Worm (Caenorhabditis elegans) whole organism, L1 larva: ENCODE measurements around the gene spe-44.
"Not testable (repeated sequence)": the region's sequence is repeated elsewhere in the genome, so short reads cannot be mapped to it uniquely, and the experiment has no call there.

Source experiments
- ceh-82 ChIP-seq, 3 experiments: fragments of 150-350 bp in 1 of 3; sonication (generic microtip) in 2 of 3; optimal IDR thresholded peaks; 2 replicates each; lab custom pipeline; 2014 to 2017; ENCODE audit warnings: missing biosample characterization in 3 of 3, missing genetic modification characterization in 3 of 3
- zag-1 ChIP-seq: fragments of 150-350 bp; optimal IDR thresholded peaks from 2 replicates; lab custom pipeline; 2014; ENCODE audit warnings: missing biosample characterization, missing genetic modification characterization

DNA sequence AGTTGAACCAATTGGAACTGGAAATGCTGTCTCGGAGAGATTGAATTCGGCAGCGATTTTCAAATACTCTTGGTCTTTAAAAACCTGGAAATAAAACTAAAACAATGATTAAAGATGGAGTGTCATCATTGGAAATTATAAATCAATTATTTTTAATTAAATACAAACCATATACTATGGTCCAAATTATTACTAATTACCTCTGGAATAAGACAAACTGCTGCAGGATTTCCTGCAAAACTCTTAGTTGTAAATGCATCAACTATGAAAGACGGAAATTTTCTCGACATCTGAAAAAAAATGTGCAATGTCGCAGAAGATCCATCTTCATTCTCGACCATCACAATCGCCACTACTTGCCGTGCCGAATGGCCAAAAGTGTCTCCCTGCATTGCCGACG is 24.7 kb upstream of the spe-44 start, which contains the start of gene igdb-1:
- TF ChIP-seq ceh-82 (tag; optimal IDR thresholded peaks at IDR 0.05; lab: Kevin White, UChicago); zag-1 (tag; lab: Kevin White, UChicago): not testable (repeated sequence)
